Worm (Caenorhabditis elegans) whole organism, L4 larva: ENCODE data around the gene M01H9.3.

Experiments used
- F10B5.3 ChIP-seq: sonication (generic microtip); optimal IDR thresholded peaks from 2 replicates; lab custom pipeline; 2016; ENCODE audit warnings: mild to moderate bottlenecking, missing genetic modification characterization, missing compliant biosample characterization
- F37D6.2 ChIP-seq: sonication (generic microtip); optimal IDR thresholded peaks from 2 replicates; lab custom pipeline; 2016; ENCODE audit warnings: mild to moderate bottlenecking, missing genetic modification characterization, missing compliant biosample characterization
- F49E8.2 ChIP-seq: sonication (generic microtip); optimal IDR thresholded peaks from 2 replicates; lab custom pipeline; 2016; ENCODE audit warnings: missing compliant biosample characterization, mild to moderate bottlenecking, missing genetic modification characterization, borderline replicate concordance
- T20F7.1 ChIP-seq: fragments of 200-800 bp; sonication (Bioruptor generic); optimal IDR thresholded peaks from 2 replicates; lab custom pipeline; 2018; ENCODE audit warnings: mild to moderate bottlenecking, missing genetic modification characterization, missing compliant biosample characterization
- T26A8.4 ChIP-seq: fragments of 200-800 bp; sonication (Bioruptor generic); IDR thresholded peaks from 2 replicates; pipeline ENCODE4 v1.3.6; 2022; ENCODE audit warnings: missing genetic modification characterization, missing compliant biosample characterization
- Y105C5A.15 ChIP-seq: fragments of 200-800 bp; sonication (Bioruptor generic); IDR thresholded peaks from 2 replicates; pipeline ENCODE4 v1.3.6; 2022; ENCODE audit warnings: missing genetic modification characterization, missing compliant biosample characterization
- Y75B8A.6 ChIP-seq: fragments of 200-800 bp; sonication (Bioruptor generic); IDR thresholded peaks from 2 replicates; pipeline ENCODE4 v1.3.6; 2022; ENCODE audit warnings: missing genetic modification reagents, missing genetic modification characterization, missing compliant biosample characterization
- ZK337.2 ChIP-seq: fragments of 200-800 bp; sonication (Bioruptor generic); IDR thresholded peaks from 2 replicates; pipeline ENCODE4 v1.3.6; 2022; ENCODE audit warnings: missing genetic modification reagents, missing genetic modification characterization, missing compliant biosample characterization
- ZK546.5 ChIP-seq, 2 experiments: sonication (generic microtip); optimal IDR thresholded peaks; 2 replicates each; lab custom pipeline; 2017; ENCODE audit warnings: missing biosample characterization in 2 of 2, missing genetic modification characterization in 2 of 2
- aha-1 ChIP-seq: fragments of 150-350 bp; peaks from one replicate; lab custom pipeline; 2014; ENCODE audit warnings: missing biosample characterization, missing genetic modification characterization
- arid-1 ChIP-seq: fragments of 200-800 bp; sonication (Bioruptor generic); conservative IDR thresholded peaks from 2 replicates; pipeline ENCODE4 v1.3.6; 2022; ENCODE audit warnings: missing genetic modification reagents, missing genetic modification characterization, missing compliant biosample characterization
- ceh-32 ChIP-seq: sonication (generic microtip); optimal IDR thresholded peaks from 2 replicates; lab custom pipeline; 2016; ENCODE audit warnings: mild to moderate bottlenecking, missing genetic modification characterization, missing compliant biosample characterization; ENCODE audit not compliant: poor library complexity
- ceh-44 ChIP-seq: fragments of 200-800 bp; sonication (Bioruptor generic); IDR thresholded peaks from 2 replicates; pipeline ENCODE4 v1.3.6; 2022; ENCODE audit warnings: missing genetic modification reagents, missing genetic modification characterization, missing compliant biosample characterization
- ceh-82 ChIP-seq: sonication (generic microtip); optimal IDR thresholded peaks from 2 replicates; lab custom pipeline; 2017; ENCODE audit warnings: missing biosample characterization, missing genetic modification characterization
- cey-2 ChIP-seq: sonication (generic microtip); optimal IDR thresholded peaks from 3 replicates; lab custom pipeline; 2017; ENCODE audit warnings: missing genetic modification characterization, mild to moderate bottlenecking, missing compliant biosample characterization, antibody characterized with exemption, borderline replicate concordance; ENCODE audit not compliant: insufficient read depth
- daf-12 ChIP-seq: fragments of 150-350 bp; optimal IDR thresholded peaks from 2 replicates; lab custom pipeline; 2014; ENCODE audit warnings: missing biosample characterization, missing genetic modification reagents, missing genetic modification characterization
- daf-8 ChIP-seq: fragments of 200-800 bp; sonication (Bioruptor generic); IDR thresholded peaks from 2 replicates; pipeline ENCODE4 v1.3.6; 2022; ENCODE audit warnings: missing genetic modification characterization, missing compliant biosample characterization
- dmd-8 ChIP-seq: fragments of 200-800 bp; sonication (Bioruptor generic); IDR thresholded peaks from 2 replicates; pipeline ENCODE4 v1.3.6; 2022; ENCODE audit warnings: missing genetic modification characterization, missing compliant biosample characterization
- dmd-9 ChIP-seq: fragments of 200-800 bp; sonication (Bioruptor generic); IDR thresholded peaks from 2 replicates; pipeline ENCODE4 v1.3.6; 2022; ENCODE audit warnings: missing genetic modification reagents, missing genetic modification characterization, missing compliant biosample characterization
- dpl-1 ChIP-seq: fragments of 150-350 bp; optimal IDR thresholded peaks from 2 replicates; lab custom pipeline; 2014; ENCODE audit warnings: missing biosample characterization, missing genetic modification reagents, missing genetic modification characterization
- duxl-1 ChIP-seq: sonication (generic microtip); optimal IDR thresholded peaks from 2 replicates; lab custom pipeline; 2016; ENCODE audit warnings: mild to moderate bottlenecking, missing genetic modification characterization, moderate library complexity, missing compliant biosample characterization; ENCODE audit not compliant: poor library complexity
- dve-1 ChIP-seq: sonication (generic microtip); optimal IDR thresholded peaks from 2 replicates; lab custom pipeline; 2017; ENCODE audit warnings: antibody characterized with exemption, mild to moderate bottlenecking, missing genetic modification characterization, missing compliant biosample characterization; ENCODE audit not compliant: insufficient read depth
- egl-27 ChIP-seq: sonication (generic microtip); optimal IDR thresholded peaks from 3 replicates; lab custom pipeline; 2017; ENCODE audit warnings: missing biosample characterization, missing genetic modification reagents, missing genetic modification characterization
- egl-43 ChIP-seq: fragments of 200-800 bp; sonication (Bioruptor generic); IDR thresholded peaks from 2 replicates; pipeline ENCODE4 v1.3.6; 2022; ENCODE audit warnings: missing genetic modification reagents, missing genetic modification characterization, missing compliant biosample characterization
- hmg-1.1 ChIP-seq: fragments of 200-800 bp; sonication (Bioruptor generic); IDR thresholded peaks from 2 replicates; pipeline ENCODE4 v1.3.6; 2022; ENCODE audit warnings: missing genetic modification reagents, missing genetic modification characterization, missing compliant biosample characterization
- lim-7 ChIP-seq: fragments of 200-800 bp; sonication (Bioruptor generic); IDR thresholded peaks from 2 replicates; pipeline ENCODE4 v1.3.6; 2022; ENCODE audit warnings: missing genetic modification characterization, missing compliant biosample characterization
- lin-1 ChIP-seq: fragments of 200-800 bp; sonication (Bioruptor generic); IDR thresholded peaks from 2 replicates; pipeline ENCODE4 v1.3.6; 2022; ENCODE audit warnings: missing genetic modification reagents, missing genetic modification characterization, missing compliant biosample characterization
- lin-13 ChIP-seq: fragments of 150-350 bp; optimal IDR thresholded peaks from 2 replicates; lab custom pipeline; 2014; ENCODE audit warnings: missing biosample characterization, missing genetic modification reagents, missing genetic modification characterization
- lin-15B ChIP-seq: fragments of 150-350 bp; sonication (generic microtip); optimal IDR thresholded peaks from 3 replicates; lab custom pipeline; 2014; ENCODE audit warnings: missing biosample characterization, missing genetic modification characterization
- lir-3 ChIP-seq: sonication (generic microtip); optimal IDR thresholded peaks from 2 replicates; lab custom pipeline; 2016; ENCODE audit warnings: mild to moderate bottlenecking, missing genetic modification characterization, missing compliant biosample characterization
- lsy-2 ChIP-seq, 2 experiments: fragments of 150-350 bp in 1 of 2; sonication (generic microtip) in 1 of 2; optimal IDR thresholded peaks; 2 replicates each; lab custom pipeline; 2014 to 2017; ENCODE audit warnings: missing biosample characterization in 2 of 2, missing genetic modification characterization in 2 of 2
- madf-5 ChIP-seq, 2 experiments: fragments of 200-800 bp; sonication (Bioruptor generic); IDR thresholded peaks; 2 replicates each; pipeline ENCODE4 v1.3.6; 2022; ENCODE audit warnings: missing compliant biosample characterization in 2 of 2, missing genetic modification characterization in 2 of 2
- madf-9 ChIP-seq: fragments of 200-800 bp; sonication (Bioruptor generic); conservative IDR thresholded peaks from 2 replicates; pipeline ENCODE4 v1.3.6; 2022; ENCODE audit warnings: missing genetic modification reagents, missing genetic modification characterization, missing compliant biosample characterization
- mdl-1 ChIP-seq, 2 experiments: fragments of 150-350 bp in 1 of 2; sonication (generic microtip) in 1 of 2; optimal IDR thresholded peaks; 2 replicates each; lab custom pipeline; 2014 to 2017; ENCODE audit warnings: missing biosample characterization in 2 of 2, missing genetic modification characterization in 2 of 2
- mdt-29 ChIP-seq: fragments of 200-800 bp; sonication (Bioruptor generic); IDR thresholded peaks from 2 replicates; pipeline ENCODE4 v1.3.6; 2022; ENCODE audit warnings: missing genetic modification reagents, missing genetic modification characterization, missing compliant biosample characterization
- mxl-3 ChIP-seq: fragments of 200-800 bp; sonication (Bioruptor generic); optimal IDR thresholded peaks from 2 replicates; lab custom pipeline; 2018; ENCODE audit warnings: mild to moderate bottlenecking, missing genetic modification characterization, missing compliant biosample characterization
- nhr-10 ChIP-seq: fragments of 150-350 bp; optimal IDR thresholded peaks from 2 replicates; lab custom pipeline; 2014; ENCODE audit warnings: missing biosample characterization, missing genetic modification characterization
- nhr-102 ChIP-seq: sonication (generic microtip); optimal IDR thresholded peaks from 2 replicates; lab custom pipeline; 2016; ENCODE audit warnings: mild to moderate bottlenecking, missing genetic modification characterization, moderate library complexity, missing compliant biosample characterization
- nhr-11 ChIP-seq: fragments of 150-350 bp; optimal IDR thresholded peaks from 2 replicates; lab custom pipeline; 2014; ENCODE audit warnings: missing biosample characterization, missing genetic modification characterization
- nhr-111 ChIP-seq: fragments of 200-800 bp; sonication (Bioruptor generic); optimal IDR thresholded peaks from 2 replicates; lab custom pipeline; 2018; ENCODE audit warnings: mild to moderate bottlenecking, missing genetic modification characterization, missing compliant biosample characterization
- nhr-25 ChIP-seq: sonication (generic microtip); optimal IDR thresholded peaks from 2 replicates; lab custom pipeline; 2017; ENCODE audit warnings: missing genetic modification characterization, mild to moderate bottlenecking, missing compliant biosample characterization, antibody characterized with exemption, moderate library complexity, borderline replicate concordance; ENCODE audit not compliant: insufficient read depth
- nhr-28 ChIP-seq: fragments of 150-350 bp; optimal IDR thresholded peaks from 2 replicates; lab custom pipeline; 2014; ENCODE audit warnings: missing biosample characterization, missing genetic modification characterization
- nhr-42 ChIP-seq: fragments of 200-800 bp; sonication (Bioruptor generic); IDR thresholded peaks from 2 replicates; pipeline ENCODE4 v1.3.6; 2022; ENCODE audit warnings: missing genetic modification characterization, missing compliant biosample characterization
- nhr-76 ChIP-seq: fragments of 150-350 bp; optimal IDR thresholded peaks from 2 replicates; lab custom pipeline; 2014; ENCODE audit warnings: missing biosample characterization, missing genetic modification characterization
- php-3 ChIP-seq: fragments of 200-800 bp; sonication (Bioruptor generic); IDR thresholded peaks from 2 replicates; pipeline ENCODE4 v1.3.6; 2022; ENCODE audit warnings: missing genetic modification reagents, missing genetic modification characterization, missing compliant biosample characterization
- skn-1 ChIP-seq: fragments of 150-350 bp; optimal IDR thresholded peaks from 2 replicates; lab custom pipeline; 2014; ENCODE audit warnings: missing biosample characterization, missing genetic modification characterization
- spr-3 ChIP-seq: fragments of 200-800 bp; sonication (Bioruptor generic); optimal IDR thresholded peaks from 2 replicates; lab custom pipeline; 2018; ENCODE audit warnings: mild to moderate bottlenecking, missing genetic modification characterization, missing compliant biosample characterization
- tag-97 ChIP-seq: fragments of 200-800 bp; sonication (Bioruptor generic); IDR thresholded peaks from 2 replicates; pipeline ENCODE4 v1.3.6; 2022; ENCODE audit warnings: missing genetic modification characterization, missing compliant biosample characterization
- unc-130 ChIP-seq: sonication (generic microtip); optimal IDR thresholded peaks from 2 replicates; lab custom pipeline; 2016; ENCODE audit warnings: missing genetic modification reagents, missing genetic modification characterization, missing compliant biosample characterization
- vab-7 ChIP-seq: fragments of 200-800 bp; sonication (Bioruptor generic); IDR thresholded peaks from 2 replicates; pipeline ENCODE4 v1.3.6; 2022; ENCODE audit warnings: missing genetic modification reagents, missing genetic modification characterization, missing compliant biosample characterization
- zfp-3 ChIP-seq: fragments of 200-800 bp; sonication (Bioruptor generic); conservative IDR thresholded peaks from 2 replicates; pipeline ENCODE4 v1.3.6; 2022; ENCODE audit warnings: missing genetic modification reagents, missing genetic modification characterization, missing compliant biosample characterization

The M01H9.3 gene

DNA sequence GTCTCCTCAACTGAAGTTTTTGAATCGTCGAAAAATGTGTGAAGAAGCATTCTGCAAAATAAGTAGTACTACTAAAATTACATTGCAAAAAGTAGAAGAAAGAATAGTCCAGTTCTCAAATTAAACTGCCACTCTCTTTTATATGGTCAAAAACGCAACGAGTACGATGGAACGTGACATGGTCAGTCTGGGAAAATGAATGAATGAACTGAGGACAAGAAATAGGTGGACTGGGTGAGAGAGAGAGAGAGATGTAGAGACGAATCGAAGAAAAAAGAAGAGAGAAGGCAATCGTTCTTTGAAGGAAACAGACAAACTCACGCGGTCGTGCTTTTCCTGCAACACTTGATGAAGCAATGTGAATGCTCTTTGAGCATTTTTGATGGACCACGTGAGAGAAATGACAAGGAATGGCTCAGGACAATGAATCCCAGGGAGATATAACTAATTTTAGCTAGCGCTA, at the start of gene M01H9.3 (continued):
- TF ChIP-seq ceh-32 (tag; lab: Kevin White, UChicago) (no peak), F10B5.3 (tag; lab: Kevin White, UChicago) (no peak), zfp-3 (no peak), lsy-2 (tag; optimal IDR thresholded peaks at IDR 0.05; lab: Kevin White, UChicago) (peak in 1 of 2 experiments; percentile 67), tag-97 (GFP tag; lab: Robert Waterston, UW) (no peak), egl-43 (GFP tag; lab: Robert Waterston, UW) (no peak), nhr-42 (no peak), daf-8 (GFP tag; lab: Robert Waterston, UW) (no peak), vab-7 (GFP tag; lab: Robert Waterston, UW) (no peak), lin-1 (GFP tag; lab: Robert Waterston, UW) (0 out of 2 replicates have a peak, but pooled peaks have one; percentile 11), cey-2 (no peak), ZK546.5 (tag; optimal IDR thresholded peaks at IDR 0.05; lab: Kevin White, UChicago) (no peak), dmd-9 (GFP tag; lab: Robert Waterston, UW) (no peak), nhr-11 (peak; percentile 61), lir-3 (tag; lab: Kevin White, UChicago) (no peak), spr-3 (GFP tag; lab: Kevin White, UChicago) (no peak), lim-7 (GFP tag; lab: Robert Waterston, UW) (no peak), nhr-76 (tag; lab: Kevin White, UChicago) (no peak), dve-1 (tag; lab: Kevin White, UChicago) (peak; percentile 74), T20F7.1 (GFP tag; lab: Kevin White, UChicago) (peak; percentile 26), nhr-102 (tag; lab: Kevin White, UChicago) (no peak), nhr-28 (tag; lab: Kevin White, UChicago) (peak; percentile 74), egl-27 (tag; lab: Kevin White, UChicago) (no peak), unc-130 (no peak), nhr-10 (tag; lab: Kevin White, UChicago) (no peak), ZK337.2 (GFP tag; lab: Robert Waterston, UW) (no peak), nhr-111 (no peak), dpl-1 (GFP tag; lab: Kevin White, UChicago) (peak; percentile 11), php-3 (no peak), hmg-1.1 (GFP tag; lab: Robert Waterston, UW) (no peak), aha-1 (peak; percentile 95), madf-5 (GFP tag; IDR thresholded peaks at IDR 0.05; lab: Robert Waterston, UW) (no peak), lin-13 (no peak), mdt-29 (GFP tag; lab: Robert Waterston, UW) (peak; percentile 49; the same call in 1 of the 2 replicates), ceh-82 (tag; lab: Kevin White, UChicago) (no peak), Y75B8A.6 (GFP tag; lab: Robert Waterston, UW) (no peak), nhr-25 (tag; lab: Kevin White, UChicago) (peak; percentile 44), arid-1 (no peak), duxl-1 (tag; lab: Kevin White, UChicago) (no peak), T26A8.4 (GFP tag; lab: Robert Waterston, UW) (no peak), madf-9 (no peak), daf-12 (tag; lab: Kevin White, UChicago) (no peak), dmd-8 (GFP tag; lab: Robert Waterston, UW) (no peak), F49E8.2 (no peak), skn-1 (tag; lab: Kevin White, UChicago) (no peak), mxl-3 (peak; percentile 46), Y105C5A.15 (no peak), lin-15B (tag; lab: Kevin White, UChicago) (no peak), F37D6.2 (tag; lab: Kevin White, UChicago) (no peak), ceh-44 (GFP tag; lab: Robert Waterston, UW) (no peak), mdl-1 (tag; optimal IDR thresholded peaks at IDR 0.05; lab: Kevin White, UChicago) (peak; percentile 31 to 95)
